Fruit fly (Drosophila melanogaster): Measurements from ENCODE around the gene aos.

dm6 chr3L:16442628-16443027 is 40.8 kb downstream of the aos start:
- TF ChIP-seq fru (GFP tag; optimal IDR thresholded peaks at IDR 0.05) (no peak), HLH106 (tag; optimal IDR thresholded peaks at IDR 0.05) (no peak), woc (GFP tag; optimal IDR thresholded peaks at IDR 0.05) (no peak), pan (optimal IDR thresholded peaks at IDR 0.05) (no peak), Jra (GFP tag; optimal IDR thresholded peaks at IDR 0.05) (no peak), Rel (GFP tag; optimal IDR thresholded peaks at IDR 0.05) (no peak), Rel (tag; optimal IDR thresholded peaks at IDR 0.05) (no peak), Hnf4 (GFP tag; optimal IDR thresholded peaks at IDR 0.05) (no peak), dl (GFP tag; optimal IDR thresholded peaks at IDR 0.05; ENCODE audit: insufficient read depth in 1 of 2, partially characterized antibody in 2 of 2) (no peak), h (GFP tag; optimal IDR thresholded peaks at IDR 0.05) (no peak)
